Worm (Caenorhabditis elegans) whole organism, L4/young adult: ENCODE measurements around the gene sdz-35.

Experiments used
- W03F9.2 ChIP-seq: fragments of 150-350 bp; optimal IDR thresholded peaks from 2 replicates; lab custom pipeline; 2014; ENCODE audit warnings: missing biosample characterization, missing genetic modification characterization
- him-1 ChIP-seq: sonication (generic microtip); optimal IDR thresholded peaks from 2 replicates; lab custom pipeline; 2016; ENCODE audit warnings: missing genotype, missing genetic modification reagents, missing genetic modification characterization, missing compliant biosample characterization

ce11 chrII:3198998-3199397, 9.6 kb downstream of the sdz-35 start, which contains the start of gene sri-51:
- TF ChIP-seq him-1 (no peak), W03F9.2 (no peak)
